Worm (Caenorhabditis elegans): Measurements from ENCODE around the gene R52.4.

Gene R52.4

ce11 chrII:2094924-2095650 is 13.1 kb downstream of the R52.4 start, which contains the start of gene T16A1.2:
Gene T16A1.2, plus strand, starts transcription at chrII:2095600.
- no peak for TF ChIP-seq hrde-1 (tag; optimal IDR thresholded peaks at IDR 0.05; ENCODE audit: borderline replicate concordance)
- TF ChIP-seq lsy-27 (tag; optimal IDR thresholded peaks at IDR 0.05; ENCODE audit: borderline replicate concordance, insufficient read depth), result no peak
- TF ChIP-seq atf-7 (tag; optimal IDR thresholded peaks at IDR 0.05), result no peak
- TF ChIP-seq dpl-1 (GFP tag; optimal IDR thresholded peaks at IDR 0.05), result no peak
- TF ChIP-seq ztf-3 (GFP tag; optimal IDR thresholded peaks at IDR 0.05), result no peak
- no peak for TF ChIP-seq hmg-1.2 (GFP tag; IDR thresholded peaks at IDR 0.05)
- TF ChIP-seq hmg-20 (GFP tag; IDR thresholded peaks at IDR 0.05), result no peak
- TF ChIP-seq F57C9.4 (tag; optimal IDR thresholded peaks at IDR 0.05), result no peak
- TF ChIP-seq dox-1 (GFP tag; IDR thresholded peaks at IDR 0.05), result no peak
- TF ChIP-seq tbx-9 (tag; optimal IDR thresholded peaks at IDR 0.05; ENCODE audit: borderline replicate concordance), result no peak
- TF ChIP-seq fkh-3 (tag; optimal IDR thresholded peaks at IDR 0.05), result no peak
- no peak for TF ChIP-seq dpff-1 (tag; optimal IDR thresholded peaks at IDR 0.05)
- TF ChIP-seq F33H1.4 (GFP tag; IDR thresholded peaks at IDR 0.05), result no peak
- TF ChIP-seq attf-6 (GFP tag; IDR thresholded peaks at IDR 0.05), result no peak
- TF ChIP-seq lin-35 (GFP tag; optimal IDR thresholded peaks at IDR 0.05), result no peak
- no peak for TF ChIP-seq rcor-1 (GFP tag; IDR thresholded peaks at IDR 0.05)
- TF ChIP-seq B0336.3 (GFP tag; IDR thresholded peaks at IDR 0.05), result no peak

- TF ChIP-seq pbrm-1 (GFP tag; IDR thresholded peaks at IDR 0.05) (no peak), mel-28 (tag; optimal IDR thresholded peaks at IDR 0.05; ENCODE audit: borderline replicate concordance) (no peak), rcor-1 (GFP tag; IDR thresholded peaks at IDR 0.05) (no peak), gei-17 (GFP tag; optimal IDR thresholded peaks at IDR 0.05) (no peak), nhr-90 (tag; optimal IDR thresholded peaks at IDR 0.05) (no peak), F33H1.4 (GFP tag; IDR thresholded peaks at IDR 0.05) (no peak), bed-1 (GFP tag; IDR thresholded peaks at IDR 0.05) (no peak), ama-1 (optimal IDR thresholded peaks at IDR 0.05) (no peak), ama-1 (GFP tag; optimal IDR thresholded peaks at IDR 0.05) (no peak), somi-1 (GFP tag; optimal IDR thresholded peaks at IDR 0.05) (no peak)
Measured at ce11 chrII:2093456-2093926, 14.7 kb downstream of the R52.4 start, which contains the start of gene fbxb-37. Gene fbxb-37, minus strand, starts transcription at chrII:2093876.

DNA sequence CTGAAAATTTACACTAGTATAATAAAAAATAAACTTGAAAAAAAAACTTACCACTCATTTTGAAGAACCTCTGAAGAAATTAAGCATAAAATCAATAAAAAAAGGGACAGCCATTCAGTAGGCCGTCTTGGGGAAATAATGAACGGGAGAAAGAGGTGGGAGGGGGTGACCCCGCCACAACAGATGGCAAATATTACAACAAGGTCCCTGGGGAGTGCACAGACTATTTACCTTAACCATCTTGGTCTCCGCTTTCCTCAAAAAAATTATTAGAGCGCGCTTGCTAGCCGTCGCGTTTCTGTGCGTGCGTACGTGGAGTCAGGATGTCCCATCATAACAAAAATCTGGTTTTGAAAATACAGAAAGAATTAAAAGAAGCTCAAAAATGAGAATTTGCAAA is 16.2 kb downstream of the R52.4 start, which contains the start of gene T16A1.10:
T16A1.10 (minus strand) TSS at position 123 of the 400 bp plus-strand sequence.
- TF ChIP-seq sdz-38 (tag; optimal IDR thresholded peaks at IDR 0.05) (no peak), ceh-100 (GFP tag; IDR thresholded peaks at IDR 0.05) (no peak), ztf-3 (GFP tag; optimal IDR thresholded peaks at IDR 0.05) (no peak), Y56A3A.18 (GFP tag; IDR thresholded peaks at IDR 0.05) (no peak), snpc-1.1 (tag; optimal IDR thresholded peaks at IDR 0.05; ENCODE audit: insufficient read depth) (no peak), egl-44 (GFP tag; IDR thresholded peaks at IDR 0.05) (no peak), nhr-179 (tag; optimal IDR thresholded peaks at IDR 0.05) (no peak), athp-1 (tag; optimal IDR thresholded peaks at IDR 0.05) (no peak), gei-17 (GFP tag; optimal IDR thresholded peaks at IDR 0.05) (no peak), zfh-2 (GFP tag; conservative IDR thresholded peaks at IDR 0.05) (no peak), B0336.3 (GFP tag; IDR thresholded peaks at IDR 0.05) (no peak), D2030.7 (GFP tag; IDR thresholded peaks at IDR 0.05) (no peak), nhr-120 (GFP tag; IDR thresholded peaks at IDR 0.05) (no peak), K11D2.4 (GFP tag; IDR thresholded peaks at IDR 0.05) (no peak), T26A5.8 (tag; optimal IDR thresholded peaks at IDR 0.05) (no peak), nfya-2 (GFP tag; IDR thresholded peaks at IDR 0.05) (no peak), ztf-18 (tag; optimal IDR thresholded peaks at IDR 0.05) (no peak), B0261.1 (tag; optimal IDR thresholded peaks at IDR 0.05) (no peak), akir-1 (GFP tag; optimal IDR thresholded peaks at IDR 0.05) (no peak)

All from whole organism, young adult.